Fruit fly (Drosophila melanogaster) whole organism, embryonic: Measurements from ENCODE around the gene CG4968.

Experiments used
- Ada2b ChIP-seq: fragments of 200-800 bp; sonication (Bioruptor generic); IDR thresholded peaks from 2 replicates; pipeline ENCODE4 v1.3.6; 2022; ENCODE audit warnings: missing biosample characterization, missing genetic modification characterization
- Atf-2 ChIP-seq: fragments of 200-800 bp; sonication (Bioruptor generic); optimal IDR thresholded peaks from 2 replicates; lab custom pipeline; 2016; ENCODE audit warnings: missing biosample characterization, missing genetic modification characterization
- Bgb ChIP-seq: fragments of 200-800 bp; sonication (Bioruptor generic); IDR thresholded peaks from 2 replicates; pipeline ENCODE4 v1.3.6; 2022; ENCODE audit warnings: missing biosample characterization, missing genetic modification characterization; ENCODE audit not compliant: partially characterized antibody
- CG10147 ChIP-seq: fragments of 200-800 bp; sonication (Bioruptor generic); optimal IDR thresholded peaks from 2 replicates; lab custom pipeline; 2019; ENCODE audit warnings: missing biosample characterization, mild to moderate bottlenecking, missing genetic modification characterization, moderate library complexity
- CG11085 ChIP-seq: fragments of 200-800 bp; sonication (Bioruptor generic); IDR thresholded peaks from 2 replicates; pipeline ENCODE4 v1.3.6; 2022; ENCODE audit warnings: missing biosample characterization, missing genetic modification characterization
- CG12744 ChIP-seq: fragments of 200-800 bp; sonication (Bioruptor generic); optimal IDR thresholded peaks from 2 replicates; lab custom pipeline; 2016; ENCODE audit warnings: missing biosample characterization, missing genetic modification characterization
- CG13775 ChIP-seq: fragments of 200-800 bp; sonication (Bioruptor generic); optimal IDR thresholded peaks from 3 replicates; lab custom pipeline; 2017; ENCODE audit warnings: missing biosample characterization, mild to moderate bottlenecking, missing genetic modification characterization
- CG13894 ChIP-seq: fragments of 200-800 bp; sonication (Bioruptor generic); optimal IDR thresholded peaks from 3 replicates; lab custom pipeline; 2018; ENCODE audit warnings: missing biosample characterization, mild to moderate bottlenecking, missing genetic modification characterization, moderate library complexity
- CG14014 ChIP-seq: fragments of 200-800 bp; sonication (Bioruptor generic); IDR thresholded peaks from 2 replicates; pipeline ENCODE4 v1.3.6; 2022; ENCODE audit warnings: missing biosample characterization, missing genetic modification characterization
- CG14710 ChIP-seq: fragments of 200-800 bp; sonication (Bioruptor generic); optimal IDR thresholded peaks from 3 replicates; lab custom pipeline; 2019; ENCODE audit warnings: missing biosample characterization, mild to moderate bottlenecking, missing genetic modification characterization, moderate library complexity
- CG15073 ChIP-seq: fragments of 200-800 bp; sonication (Bioruptor generic); optimal IDR thresholded peaks from 2 replicates; lab custom pipeline; 2016; ENCODE audit warnings: missing biosample characterization, missing genetic modification characterization
- CG17568 ChIP-seq: fragments of 200-800 bp; sonication (Bioruptor generic); optimal IDR thresholded peaks from 2 replicates; lab custom pipeline; 2018; ENCODE audit warnings: missing biosample characterization, mild to moderate bottlenecking, missing genetic modification characterization, moderate library complexity
- CG18476 ChIP-seq: fragments of 200-800 bp; sonication (Bioruptor generic); optimal IDR thresholded peaks from 2 replicates; lab custom pipeline; 2016; ENCODE audit warnings: missing biosample characterization, mild to moderate bottlenecking, missing genetic modification characterization
- CG18619 ChIP-seq: fragments of 200-800 bp; sonication (Bioruptor generic); optimal IDR thresholded peaks from 3 replicates; lab custom pipeline; 2017; ENCODE audit warnings: missing biosample characterization, mild to moderate bottlenecking, missing genetic modification characterization
- CG2202 ChIP-seq: fragments of 200-800 bp; sonication (Bioruptor generic); optimal IDR thresholded peaks from 2 replicates; lab custom pipeline; 2018; ENCODE audit warnings: missing biosample characterization, mild to moderate bottlenecking, missing genetic modification characterization
- CG30403 ChIP-seq: fragments of 200-800 bp; sonication (Bioruptor generic); optimal IDR thresholded peaks from 3 replicates; lab custom pipeline; 2016; ENCODE audit warnings: missing biosample characterization, missing genetic modification characterization
- CG31388 ChIP-seq: fragments of 200-800 bp; sonication (Bioruptor generic); optimal IDR thresholded peaks from 2 replicates; lab custom pipeline; 2016; ENCODE audit warnings: missing biosample characterization, missing genetic modification characterization
- CG34422 ChIP-seq: fragments of 200-800 bp; sonication (Bioruptor generic); IDR thresholded peaks from 3 replicates; pipeline ENCODE4 v1.3.6; 2022; ENCODE audit warnings: missing biosample characterization, missing genetic modification characterization
- CG4854 ChIP-seq: fragments of 200-800 bp; sonication (Bioruptor generic); optimal IDR thresholded peaks from 2 replicates; lab custom pipeline; 2016; ENCODE audit warnings: missing biosample characterization, missing genetic modification characterization, inconsistent platforms
- CG8290 ChIP-seq, 3 experiments: fragments of 200-800 bp; sonication (Bioruptor generic); optimal IDR thresholded peaks; 2 replicates each; lab custom pipeline; 2016 to 2019; ENCODE audit warnings: missing biosample characterization in 3 of 3, missing genetic modification characterization in 3 of 3, mild to moderate bottlenecking in 2 of 3, moderate library complexity in 1 of 3
- CG9215 ChIP-seq: fragments of 200-800 bp; sonication (Bioruptor generic); IDR thresholded peaks from 2 replicates; pipeline ENCODE4 v1.3.6; 2022; ENCODE audit warnings: missing biosample characterization, missing genetic modification characterization
- HHEX ChIP-seq: fragments of 200-800 bp; sonication (Bioruptor generic); optimal IDR thresholded peaks from 3 replicates; lab custom pipeline; 2017; ENCODE audit warnings: missing biosample characterization, mild to moderate bottlenecking, missing genetic modification characterization, missing genetic modification reagents
- HLH54F ChIP-seq: fragments of 200-800 bp; sonication (Bioruptor generic); optimal IDR thresholded peaks from 3 replicates; lab custom pipeline; 2016; ENCODE audit warnings: missing biosample characterization, missing genetic modification characterization
- Hr3 ChIP-seq: fragments of 200-800 bp; sonication (Bioruptor generic); optimal IDR thresholded peaks from 3 replicates; lab custom pipeline; 2016; ENCODE audit warnings: missing biosample characterization, missing genetic modification characterization
- NC2α ChIP-seq: fragments of 200-800 bp; sonication (Bioruptor generic); optimal IDR thresholded peaks from 2 replicates; lab custom pipeline; 2016; ENCODE audit warnings: missing biosample characterization, missing genetic modification characterization
- Neu2 ChIP-seq: fragments of 200-800 bp; sonication (Bioruptor generic); optimal IDR thresholded peaks from 3 replicates; lab custom pipeline; 2016; ENCODE audit warnings: missing biosample characterization, missing genetic modification characterization, borderline replicate concordance
- NfI ChIP-seq: fragments of 200-800 bp; sonication (Bioruptor generic); optimal IDR thresholded peaks from 3 replicates; lab custom pipeline; 2018; ENCODE audit warnings: missing biosample characterization, mild to moderate bottlenecking, missing genetic modification characterization, moderate library complexity
- Opbp ChIP-seq: fragments of 200-800 bp; sonication (Bioruptor generic); IDR thresholded peaks from 3 replicates; pipeline ENCODE4 v1.3.6; 2022; ENCODE audit warnings: missing biosample characterization, missing genetic modification characterization; ENCODE audit not compliant: partially characterized antibody
- Pdp1 ChIP-seq, 2 experiments: fragments of 200-800 bp; sonication (Bioruptor generic); optimal IDR thresholded peaks; 3 replicates each; lab custom pipeline; 2016; ENCODE audit warnings: missing biosample characterization in 2 of 2, missing genetic modification characterization in 2 of 2, mild to moderate bottlenecking in 1 of 2, moderate library complexity in 1 of 2
- Spps ChIP-seq: fragments of 200-800 bp; sonication (Bioruptor generic); optimal IDR thresholded peaks from 2 replicates; lab custom pipeline; 2018; ENCODE audit warnings: missing biosample characterization, mild to moderate bottlenecking, missing genetic modification characterization
- Xbp1 ChIP-seq: fragments of 200-800 bp; sonication (Bioruptor generic); optimal IDR thresholded peaks from 3 replicates; lab custom pipeline; 2016; ENCODE audit warnings: missing biosample characterization, mild to moderate bottlenecking, missing genetic modification characterization
- ab ChIP-seq: fragments of 200-800 bp; sonication (Bioruptor generic); optimal IDR thresholded peaks from 2 replicates; lab custom pipeline; 2016; ENCODE audit warnings: missing biosample characterization, missing genetic modification characterization
- ase ChIP-seq: fragments of 200-800 bp; sonication (Bioruptor generic); IDR thresholded peaks from 3 replicates; pipeline ENCODE4 v1.3.6; 2022; ENCODE audit warnings: missing biosample characterization, missing genetic modification characterization
- ato ChIP-seq: fragments of 200-800 bp; sonication (Bioruptor generic); IDR thresholded peaks from 2 replicates; pipeline ENCODE4 v1.3.6; 2022; ENCODE audit warnings: missing biosample characterization, missing genetic modification characterization; ENCODE audit not compliant: partially characterized antibody
- cad ChIP-seq: fragments of >200 bp; optimal IDR thresholded peaks from 2 replicates; lab custom pipeline; 2017; ENCODE audit warnings: missing biosample characterization, missing genetic modification characterization
- cato ChIP-seq: fragments of 200-800 bp; sonication (Bioruptor generic); optimal IDR thresholded peaks from 2 replicates; lab custom pipeline; 2016; ENCODE audit warnings: missing biosample characterization, missing genetic modification characterization, borderline replicate concordance
- chm ChIP-seq: fragments of 200-800 bp; sonication (Bioruptor generic); IDR thresholded peaks from 2 replicates; pipeline ENCODE4 v1.3.6; 2022; ENCODE audit warnings: missing biosample characterization, missing genetic modification characterization
- chn ChIP-seq: fragments of 200-800 bp; sonication (Bioruptor generic); optimal IDR thresholded peaks from 2 replicates; lab custom pipeline; 2016; ENCODE audit warnings: missing biosample characterization, missing genetic modification characterization
- corto ChIP-seq: fragments of 200-800 bp; sonication (Bioruptor generic); optimal IDR thresholded peaks from 2 replicates; lab custom pipeline; 2016; ENCODE audit warnings: missing biosample characterization, mild to moderate bottlenecking, missing genetic modification characterization, moderate library complexity
- fd96Cb ChIP-seq: fragments of 200-800 bp; sonication (Bioruptor generic); optimal IDR thresholded peaks from 2 replicates; lab custom pipeline; 2018; ENCODE audit warnings: missing biosample characterization, mild to moderate bottlenecking, missing genetic modification characterization, moderate library complexity
- gcm2 ChIP-seq: fragments of 200-800 bp; sonication (Bioruptor generic); optimal IDR thresholded peaks from 2 replicates; lab custom pipeline; 2016; ENCODE audit warnings: missing biosample characterization, missing genetic modification characterization
- hb ChIP-seq: fragments of 200-800 bp; sonication (Bioruptor generic); IDR thresholded peaks from 3 replicates; pipeline ENCODE4 v1.3.6; 2022; ENCODE audit warnings: missing biosample characterization, missing genetic modification characterization; ENCODE audit not compliant: partially characterized antibody
- maf-S ChIP-seq: fragments of 200-800 bp; sonication (Bioruptor generic); optimal IDR thresholded peaks from 2 replicates; lab custom pipeline; 2016; ENCODE audit warnings: missing biosample characterization, missing genetic modification characterization
- onecut ChIP-seq: fragments of 200-800 bp; sonication (Bioruptor generic); IDR thresholded peaks from 2 replicates; pipeline ENCODE4 v1.3.6; 2022; ENCODE audit warnings: missing biosample characterization, missing genetic modification characterization
- pan ChIP-seq, 4 experiments: fragments of >200 bp in 3 of 4; fragments of 200-800 bp in 1 of 4; sonication (Bioruptor generic) in 1 of 4; optimal IDR thresholded peaks in 3 of 4; IDR thresholded peaks in 1 of 4; 2 replicates each; pipeline versions ENCODE4 v1.3.6 to Lab custom; 2017 to 2022; ENCODE audit warnings: missing biosample characterization in 2 of 4, missing genetic modification characterization in 2 of 4, mixed read lengths in 1 of 4
- prd ChIP-seq, 3 experiments: fragments of >200 bp in 2 of 3; fragments of 200-800 bp in 1 of 3; sonication (Bioruptor generic) in 1 of 3; optimal IDR thresholded peaks in 2 of 3; IDR thresholded peaks in 1 of 3; 2 replicates in 2 of 3; 3 replicates in 1 of 3; pipeline versions ENCODE4 v1.3.6 to Lab custom; 2017 to 2022; ENCODE audit warnings: missing biosample characterization in 1 of 3, missing genetic modification characterization in 1 of 3

The CG4968 gene

dm6 chr2L:10260750-10261493 is 45.8 kb upstream of the CG4968 start, which contains the start of gene Pten (continued):
- TF ChIP-seq CG17568 (GFP tag; lab: Kevin White, UChicago) (no peak), hb (GFP tag; lab: Robert Waterston, UW) (peak; percentile 87; the same call in 2 of the 3 replicates), CG8290 (GFP tag; optimal IDR thresholded peaks at IDR 0.05; lab: Kevin White, UChicago) (no peak), CG8290 (tag; optimal IDR thresholded peaks at IDR 0.05; lab: Kevin White, UChicago) (peak in 1 of 2 experiments; percentile 12), CG10147 (peak; percentile 38), Opbp (GFP tag; lab: Robert Waterston, UW) (peak; percentile 91; the same call in 2 of the 3 replicates), CG18619 (GFP tag; lab: Kevin White, UChicago) (no peak), ase (GFP tag; lab: Robert Waterston, UW) (no peak; the same call in 2 of the 3 replicates), CG14710 (tag; lab: Kevin White, UChicago) (peak; percentile 90), prd (optimal IDR thresholded peaks at IDR 0.05; lab: Kevin White, UChicago) (no peak), prd (GFP tag; IDR thresholded peaks at IDR 0.05; lab: Robert Waterston, UW) (peak; percentile 70; the same call in 1 of the 3 replicates), pan (optimal IDR thresholded peaks at IDR 0.05; lab: Kevin White, UChicago) (no peak), pan (GFP tag; optimal IDR thresholded peaks at IDR 0.05 in 1 of 2, IDR thresholded peaks at IDR 0.05 in 1 of 2) (peak in 1 of 2 experiments; percentile 79), cad (GFP tag; lab: Kevin White, UChicago) (peak; percentile 74), gcm2 (no peak), Bgb (peak; percentile 91), HLH54F (GFP tag; lab: Kevin White, UChicago) (peak; percentile 51), CG2202 (tag; lab: Kevin White, UChicago) (no peak), NfI (GFP tag; lab: Kevin White, UChicago) (peak; percentile 64), NC2α (GFP tag; lab: Kevin White, UChicago) (peak; percentile 31), chm (GFP tag; lab: Robert Waterston, UW) (no peak), CG14014 (GFP tag; lab: Robert Waterston, UW) (peak; percentile 61; the same call in 1 of the 2 replicates), CG34422 (GFP tag; lab: Robert Waterston, UW) (0 out of 3 replicates have a peak, but pooled peaks have one; percentile 19), CG13894 (no peak), Atf-2 (GFP tag; lab: Kevin White, UChicago) (peak; percentile 52), fd96Cb (tag; lab: Kevin White, UChicago) (peak; percentile 80), Xbp1 (peak; percentile 56), CG12744 (GFP tag; lab: Kevin White, UChicago) (peak; percentile 16), CG11085 (GFP tag; lab: Robert Waterston, UW) (no peak), ato (GFP tag; lab: Robert Waterston, UW) (peak; percentile 87), CG18476 (peak; percentile 68), CG13775 (GFP tag; lab: Kevin White, UChicago) (peak; percentile 83), Ada2b (GFP tag; lab: Robert Waterston, UW) (peak; percentile 57), Pdp1 (GFP tag; optimal IDR thresholded peaks at IDR 0.05; lab: Kevin White, UChicago) (peak; percentile 56 to 60), Hr3 (GFP tag; lab: Kevin White, UChicago) (peak; percentile 58), maf-S (GFP tag; lab: Kevin White, UChicago) (peak; percentile 64), HHEX (GFP tag; lab: Kevin White, UChicago) (no peak), Spps (peak; percentile 49), CG9215 (no peak), onecut (GFP tag; lab: Robert Waterston, UW) (no peak; the same call in 1 of the 2 replicates), CG15073 (GFP tag; lab: Kevin White, UChicago) (no peak), chn (GFP tag; lab: Kevin White, UChicago) (peak; percentile 73), corto (peak; percentile 12), cato (GFP tag; lab: Kevin White, UChicago) (peak; percentile 67), CG31388 (GFP tag; lab: Kevin White, UChicago) (no peak), CG4854 (GFP tag; lab: Kevin White, UChicago) (peak; percentile 48), Neu2 (GFP tag; lab: Kevin White, UChicago) (no peak), ab (GFP tag; lab: Kevin White, UChicago) (no peak), CG30403 (GFP tag; lab: Kevin White, UChicago) (peak; percentile 79)
